Fruit fly (Drosophila melanogaster) whole organism, adult: ENCODE data around the gene bin.

Source experiments
- CG12768 ChIP-seq: fragments of 200-800 bp; sonication (Bioruptor generic); optimal IDR thresholded peaks from 2 replicates; lab custom pipeline; 2017; ENCODE audit warnings: missing biosample characterization, missing genetic modification characterization, mild to moderate bottlenecking, moderate library complexity, missing genetic modification reagents
- CG1620 ChIP-seq: fragments of 200-800 bp; sonication (Bioruptor generic); optimal IDR thresholded peaks from 2 replicates; lab custom pipeline; 2016; ENCODE audit warnings: missing biosample characterization, missing genetic modification characterization
- CG5204 ChIP-seq: fragments of 200-800 bp; sonication (Bioruptor generic); optimal IDR thresholded peaks from 2 replicates; lab custom pipeline; 2016; ENCODE audit warnings: missing biosample characterization, missing genetic modification characterization
- cic ChIP-seq: fragments of 200-800 bp; sonication (Bioruptor generic); optimal IDR thresholded peaks from 2 replicates; lab custom pipeline; 2017; ENCODE audit warnings: missing biosample characterization, mild to moderate bottlenecking, missing genetic modification characterization, moderate library complexity
- kay ChIP-seq: fragments of 200-800 bp; sonication (Bioruptor generic); peaks from one replicate; lab custom pipeline; 2016; ENCODE audit warnings: missing biosample characterization, missing genetic modification characterization, borderline replicate concordance
- ovo ChIP-seq: fragments of 200-800 bp; sonication (Bioruptor generic); optimal IDR thresholded peaks from 2 replicates; lab custom pipeline; 2016; ENCODE audit warnings: missing biosample characterization, missing genetic modification characterization
- tj ChIP-seq: fragments of 200-800 bp; sonication (Bioruptor generic); optimal IDR thresholded peaks from 3 replicates; lab custom pipeline; 2017; ENCODE audit warnings: missing biosample characterization, mild to moderate bottlenecking, missing genetic modification characterization, moderate library complexity

DNA sequence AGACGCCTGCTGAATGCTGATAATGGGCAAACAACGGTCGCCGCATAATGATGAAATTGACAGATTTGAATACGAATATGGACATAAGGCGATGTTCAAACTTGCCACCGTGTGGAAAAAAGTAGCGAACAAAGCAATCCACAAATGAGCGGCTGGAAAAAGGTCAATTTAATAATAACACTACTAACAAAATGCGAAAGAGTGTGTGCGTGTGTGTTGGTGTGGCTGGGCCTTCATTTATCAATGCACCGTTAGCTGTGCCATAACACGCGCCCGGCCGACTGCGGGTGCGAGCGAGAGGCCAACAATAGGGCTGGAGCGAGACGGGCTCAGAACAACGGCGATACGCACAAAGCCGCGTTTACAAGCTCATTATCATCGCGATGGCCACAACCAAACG, 14.5 kb upstream of the bin start:
- TF ChIP-seq CG12768 (no peak), ovo (GFP tag; lab: Kevin White, UChicago) (peak; percentile 93), kay (GFP tag; lab: Kevin White, UChicago) (peak; percentile 72), CG1620 (GFP tag; lab: Kevin White, UChicago) (no peak), tj (GFP tag; lab: Kevin White, UChicago) (no peak), cic (no peak), CG5204 (GFP tag; lab: Kevin White, UChicago) (no peak)
